Fruit fly (Drosophila melanogaster) whole organism, embryonic: ENCODE measurements around the gene Bet5.
A peak's percentile ranks its signal among the peaks of the same experiment; 100 is the strongest.

Source experiments
- Asciz ChIP-seq: fragments of 200-800 bp; sonication (Bioruptor generic); optimal IDR thresholded peaks from 2 replicates; lab custom pipeline; 2017; ENCODE audit warnings: missing biosample characterization, mild to moderate bottlenecking, missing genetic modification characterization, missing genetic modification reagents
- CG10147 ChIP-seq: fragments of 200-800 bp; sonication (Bioruptor generic); optimal IDR thresholded peaks from 2 replicates; lab custom pipeline; 2019; ENCODE audit warnings: missing biosample characterization, mild to moderate bottlenecking, missing genetic modification characterization, moderate library complexity
- CG10274 ChIP-seq: fragments of 200-800 bp; sonication (Bioruptor generic); optimal IDR thresholded peaks from 3 replicates; lab custom pipeline; 2017; ENCODE audit warnings: missing biosample characterization, mild to moderate bottlenecking, missing genetic modification characterization
- CG10366 ChIP-seq: fragments of 200-800 bp; sonication (Bioruptor generic); IDR thresholded peaks from 2 replicates; pipeline ENCODE4 v1.3.6; 2022; ENCODE audit warnings: missing biosample characterization, missing genetic modification characterization
- CG11398 ChIP-seq: fragments of 200-800 bp; sonication (Bioruptor generic); optimal IDR thresholded peaks from 2 replicates; lab custom pipeline; 2016; ENCODE audit warnings: missing biosample characterization, missing genetic modification characterization
- CG11504 ChIP-seq: fragments of 200-800 bp; sonication (Bioruptor generic); optimal IDR thresholded peaks from 3 replicates; lab custom pipeline; 2019; ENCODE audit warnings: missing biosample characterization, mild to moderate bottlenecking, missing genetic modification characterization, moderate library complexity
- CG12104 ChIP-seq: fragments of 200-800 bp; sonication (Bioruptor generic); optimal IDR thresholded peaks from 3 replicates; lab custom pipeline; 2016; ENCODE audit warnings: missing biosample characterization, missing genetic modification characterization
- CG13424 ChIP-seq: fragments of 200-800 bp; sonication (Bioruptor generic); optimal IDR thresholded peaks from 2 replicates; lab custom pipeline; 2019; ENCODE audit warnings: missing biosample characterization, mild to moderate bottlenecking, missing genetic modification characterization, moderate library complexity
- CG14441 ChIP-seq: fragments of 200-800 bp; sonication (Bioruptor generic); IDR thresholded peaks from 2 replicates; pipeline ENCODE4 v1.3.6; 2022; ENCODE audit warnings: missing biosample characterization, missing genetic modification characterization
- CG1529 ChIP-seq: fragments of 200-800 bp; sonication (Bioruptor generic); optimal IDR thresholded peaks from 3 replicates; lab custom pipeline; 2018; ENCODE audit warnings: missing biosample characterization, missing genetic modification characterization
- CG17328 ChIP-seq: fragments of 200-800 bp; sonication (Bioruptor generic); IDR thresholded peaks from 2 replicates; pipeline ENCODE4 v1.3.6; 2022; ENCODE audit warnings: missing biosample characterization, missing genetic modification characterization
- CG18262 ChIP-seq: fragments of 200-800 bp; optimal IDR thresholded peaks from 3 replicates; lab custom pipeline; 2019; ENCODE audit warnings: missing biosample characterization, mild to moderate bottlenecking, missing genetic modification characterization, moderate library complexity
- CG18476 ChIP-seq: fragments of 200-800 bp; sonication (Bioruptor generic); optimal IDR thresholded peaks from 2 replicates; lab custom pipeline; 2016; ENCODE audit warnings: missing biosample characterization, mild to moderate bottlenecking, missing genetic modification characterization
- CG18619 ChIP-seq: fragments of 200-800 bp; sonication (Bioruptor generic); optimal IDR thresholded peaks from 3 replicates; lab custom pipeline; 2017; ENCODE audit warnings: missing biosample characterization, mild to moderate bottlenecking, missing genetic modification characterization
- CG18764 ChIP-seq: fragments of 200-800 bp; sonication (Bioruptor generic); optimal IDR thresholded peaks from 3 replicates; lab custom pipeline; 2016; ENCODE audit warnings: missing biosample characterization, missing genetic modification characterization
- CG2202 ChIP-seq: fragments of 200-800 bp; sonication (Bioruptor generic); optimal IDR thresholded peaks from 2 replicates; lab custom pipeline; 2018; ENCODE audit warnings: missing biosample characterization, mild to moderate bottlenecking, missing genetic modification characterization
- CG34224 ChIP-seq: fragments of 200-800 bp; sonication (Bioruptor generic); IDR thresholded peaks from 3 replicates; pipeline ENCODE4 v1.3.6; 2022; ENCODE audit warnings: missing biosample characterization, missing genetic modification characterization; ENCODE audit not compliant: partially characterized antibody
- CG34422 ChIP-seq: fragments of 200-800 bp; sonication (Bioruptor generic); IDR thresholded peaks from 3 replicates; pipeline ENCODE4 v1.3.6; 2022; ENCODE audit warnings: missing biosample characterization, missing genetic modification characterization
- CG3838 ChIP-seq: fragments of 200-800 bp; sonication (Bioruptor generic); optimal IDR thresholded peaks from 3 replicates; lab custom pipeline; 2016; ENCODE audit warnings: missing biosample characterization, missing genetic modification characterization
- CG4424 ChIP-seq: fragments of 200-800 bp; sonication (Bioruptor generic); optimal IDR thresholded peaks from 3 replicates; lab custom pipeline; 2016; ENCODE audit warnings: missing biosample characterization, missing genetic modification characterization
- CG8281 ChIP-seq: fragments of 200-800 bp; sonication (Bioruptor generic); optimal IDR thresholded peaks from 2 replicates; lab custom pipeline; 2018; ENCODE audit warnings: missing biosample characterization, mild to moderate bottlenecking, missing genetic modification characterization, moderate library complexity
- CkIIα-i1 ChIP-seq: fragments of 200-800 bp; sonication (Bioruptor generic); IDR thresholded peaks from 2 replicates; pipeline ENCODE4 v1.3.6; 2022; ENCODE audit warnings: missing biosample characterization, missing genetic modification characterization
- CoRest ChIP-seq: fragments of 200-800 bp; sonication (Bioruptor generic); optimal IDR thresholded peaks from 3 replicates; lab custom pipeline; 2018; ENCODE audit warnings: missing biosample characterization, mild to moderate bottlenecking, missing genetic modification characterization, moderate library complexity
- D19A ChIP-seq: fragments of 200-800 bp; optimal IDR thresholded peaks from 3 replicates; lab custom pipeline; 2019; ENCODE audit warnings: missing biosample characterization, mild to moderate bottlenecking, missing genetic modification characterization, moderate library complexity
- D19B ChIP-seq: fragments of 200-800 bp; sonication (Bioruptor generic); optimal IDR thresholded peaks from 2 replicates; lab custom pipeline; 2017; ENCODE audit warnings: missing biosample characterization, mild to moderate bottlenecking, missing genetic modification characterization
- Dbx ChIP-seq: fragments of 200-800 bp; sonication (Bioruptor generic); IDR thresholded peaks from 3 replicates; pipeline ENCODE4 v1.3.6; 2022; ENCODE audit warnings: missing biosample characterization, missing genetic modification characterization
- Doc2 ChIP-seq: fragments of 200-800 bp; sonication (Bioruptor generic); IDR thresholded peaks from 2 replicates; pipeline ENCODE4 v1.3.6; 2022; ENCODE audit warnings: missing biosample characterization, missing genetic modification characterization
- Doc3 ChIP-seq: fragments of 200-800 bp; sonication (Bioruptor generic); IDR thresholded peaks from 3 replicates; pipeline ENCODE4 v1.3.6; 2022; ENCODE audit warnings: missing biosample characterization, missing genetic modification characterization; ENCODE audit not compliant: partially characterized antibody
- HLHmδ ChIP-seq: fragments of 200-800 bp; sonication (Bioruptor generic); optimal IDR thresholded peaks from 2 replicates; lab custom pipeline; 2018; ENCODE audit warnings: missing biosample characterization, mild to moderate bottlenecking, missing genetic modification characterization, moderate library complexity
- HmgD ChIP-seq: fragments of 200-800 bp; sonication (Bioruptor generic); optimal IDR thresholded peaks from 3 replicates; lab custom pipeline; 2016; ENCODE audit warnings: missing biosample characterization, missing genetic modification characterization
- Med ChIP-seq: fragments of 200-800 bp; sonication (Bioruptor generic); peaks from one replicate; lab custom pipeline; 2016; ENCODE audit warnings: missing biosample characterization, missing genetic modification characterization, mild to moderate bottlenecking, inconsistent platforms, moderate library complexity
- Side ChIP-seq: fragments of 200-800 bp; sonication (Bioruptor generic); optimal IDR thresholded peaks from 2 replicates; lab custom pipeline; 2016; ENCODE audit warnings: missing biosample characterization, missing genetic modification characterization
- Six4 ChIP-seq: fragments of 200-800 bp; sonication (Bioruptor generic); optimal IDR thresholded peaks from 2 replicates; lab custom pipeline; 2016; ENCODE audit warnings: missing biosample characterization, missing genetic modification characterization
- al ChIP-seq: fragments of 200-800 bp; sonication (Bioruptor generic); IDR thresholded peaks from 2 replicates; pipeline ENCODE4 v1.3.6; 2022; ENCODE audit warnings: missing biosample characterization, missing genetic modification characterization
- aop ChIP-seq: fragments of 200-800 bp; sonication (Bioruptor generic); IDR thresholded peaks from 2 replicates; pipeline ENCODE4 v1.3.6; 2022; ENCODE audit warnings: missing biosample characterization, missing genetic modification characterization
- ato ChIP-seq: fragments of 200-800 bp; sonication (Bioruptor generic); IDR thresholded peaks from 2 replicates; pipeline ENCODE4 v1.3.6; 2022; ENCODE audit warnings: missing biosample characterization, missing genetic modification characterization; ENCODE audit not compliant: partially characterized antibody
- bigmax ChIP-seq: fragments of 200-800 bp; sonication (Bioruptor generic); optimal IDR thresholded peaks from 2 replicates; lab custom pipeline; 2018; ENCODE audit warnings: missing biosample characterization, mild to moderate bottlenecking, missing genetic modification characterization
- dan ChIP-seq: fragments of 200-800 bp; sonication (Bioruptor generic); IDR thresholded peaks from 2 replicates; pipeline ENCODE4 v1.3.6; 2022; ENCODE audit warnings: missing biosample characterization, missing genetic modification characterization
- dm ChIP-seq: fragments of 200-800 bp; sonication (Bioruptor generic); optimal IDR thresholded peaks from 3 replicates; lab custom pipeline; 2016; ENCODE audit warnings: missing biosample characterization, missing genetic modification characterization
- eve ChIP-seq, 2 experiments: fragments of >200 bp; optimal IDR thresholded peaks; 2 replicates each; lab custom pipeline; 2017; ENCODE audit warnings: missing biosample characterization in 2 of 2, missing genetic modification characterization in 2 of 2
- fd3F ChIP-seq: fragments of 200-800 bp; sonication (Bioruptor generic); optimal IDR thresholded peaks from 2 replicates; lab custom pipeline; 2018; ENCODE audit warnings: missing biosample characterization, mild to moderate bottlenecking, missing genetic modification characterization, moderate library complexity
- fd96Cb ChIP-seq: fragments of 200-800 bp; sonication (Bioruptor generic); optimal IDR thresholded peaks from 2 replicates; lab custom pipeline; 2018; ENCODE audit warnings: missing biosample characterization, mild to moderate bottlenecking, missing genetic modification characterization, moderate library complexity
- her ChIP-seq: fragments of 200-800 bp; sonication (Bioruptor generic); optimal IDR thresholded peaks from 2 replicates; lab custom pipeline; 2016; ENCODE audit warnings: missing biosample characterization, missing genetic modification characterization
- nau ChIP-seq: fragments of 200-800 bp; sonication (Bioruptor generic); optimal IDR thresholded peaks from 3 replicates; lab custom pipeline; 2017; ENCODE audit warnings: missing biosample characterization, mild to moderate bottlenecking, missing genetic modification characterization, missing genetic modification reagents
- odd ChIP-seq: fragments of 200-800 bp; sonication (Bioruptor generic); optimal IDR thresholded peaks from 2 replicates; lab custom pipeline; 2017; ENCODE audit warnings: missing biosample characterization, mild to moderate bottlenecking, missing genetic modification characterization
- phol ChIP-seq: fragments of 200-800 bp; sonication (Bioruptor generic); optimal IDR thresholded peaks from 3 replicates; lab custom pipeline; 2018; ENCODE audit warnings: missing biosample characterization, mild to moderate bottlenecking, missing genetic modification characterization, moderate library complexity
- ro ChIP-seq: fragments of 200-800 bp; sonication (Bioruptor generic); IDR thresholded peaks from 2 replicates; pipeline ENCODE4 v1.3.6; 2022; ENCODE audit warnings: missing biosample characterization, missing genetic modification characterization
- so ChIP-seq: fragments of 200-800 bp; sonication (Bioruptor generic); IDR thresholded peaks from 3 replicates; pipeline ENCODE4 v1.3.6; 2022; ENCODE audit warnings: missing biosample characterization, missing genetic modification characterization
- zf30C ChIP-seq: fragments of 200-800 bp; sonication (Bioruptor generic); optimal IDR thresholded peaks from 3 replicates; lab custom pipeline; 2018; ENCODE audit warnings: missing biosample characterization, mild to moderate bottlenecking, missing genetic modification characterization

Gene Bet5

DNA sequence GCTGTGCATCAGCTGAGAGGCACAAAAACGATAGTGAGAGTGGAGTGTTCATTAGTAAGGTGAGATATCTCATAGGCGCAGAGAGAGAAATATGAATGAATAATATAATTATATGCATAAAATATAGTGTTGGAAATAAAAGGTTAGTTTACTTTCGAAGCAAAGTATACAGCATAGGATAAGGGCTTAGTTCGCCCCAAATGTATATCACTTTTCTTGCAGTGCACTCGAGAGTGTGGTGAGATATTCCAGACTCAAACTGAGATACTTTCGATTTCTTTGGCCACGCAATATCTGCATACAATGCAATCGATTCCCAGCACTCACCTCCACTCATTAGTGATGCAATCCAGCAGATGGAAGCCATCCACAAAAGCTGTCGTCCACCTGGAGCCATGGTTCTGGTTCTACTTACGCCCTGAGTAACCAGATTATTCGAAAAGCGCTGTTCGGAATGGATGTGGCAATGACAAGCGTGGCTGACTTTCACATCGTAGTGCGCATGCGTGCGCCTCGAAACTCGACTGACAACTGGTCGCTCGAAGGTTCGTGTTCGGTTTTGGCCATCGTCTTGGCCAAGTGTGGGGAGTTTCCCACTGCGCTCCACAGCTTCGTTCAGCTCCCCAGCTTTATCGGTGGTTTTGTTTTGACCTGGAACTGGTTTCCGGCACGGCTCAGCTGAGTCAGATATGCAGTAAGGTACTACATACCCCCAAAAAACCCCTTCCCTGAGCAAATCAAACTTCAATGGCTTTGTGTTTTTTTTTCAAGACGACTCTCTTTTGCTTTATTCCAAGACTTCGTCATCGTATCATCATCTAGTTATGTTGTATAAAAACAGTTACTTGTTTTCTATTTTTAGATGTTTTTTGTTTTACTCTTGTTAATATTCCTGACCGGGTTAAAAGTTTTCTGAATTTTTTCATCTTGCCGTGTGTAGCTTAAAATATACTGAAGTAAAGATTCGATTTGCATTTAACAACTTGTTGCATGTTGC is 9.1 kb upstream of the Bet5 start, which contains the start of gene Rsod (continued):
- TF ChIP-seq CG18764 (no peak), bigmax (GFP tag; lab: Kevin White, UChicago) (no peak), fd96Cb (peak; percentile 64), Dbx (no peak), dan (GFP tag; lab: Robert Waterston, UW) (no peak), eve (GFP tag; optimal IDR thresholded peaks at IDR 0.05; lab: Kevin White, UChicago) (no peak), HmgD (no peak), phol (tag; lab: Kevin White, UChicago) (peak; percentile 56), zf30C (GFP tag; lab: Kevin White, UChicago) (no peak), CG2202 (tag; lab: Kevin White, UChicago) (peak; percentile 10), CG1529 (GFP tag; lab: Kevin White, UChicago) (peak; percentile 67), fd3F (GFP tag; lab: Kevin White, UChicago) (no peak), Doc2 (GFP tag; lab: Robert Waterston, UW) (no peak), CG34224 (GFP tag; lab: Robert Waterston, UW) (no peak), D19A (tag; lab: Kevin White, UChicago) (peak; percentile 94), CG10366 (GFP tag; lab: Robert Waterston, UW) (peak; percentile 79), CG18476 (GFP tag; lab: Kevin White, UChicago) (peak; percentile 24), CG13424 (tag; lab: Kevin White, UChicago) (peak; percentile 56), CoRest (tag; lab: Kevin White, UChicago) (peak; percentile 27), HLHmδ (no peak), aop (GFP tag; lab: Robert Waterston, UW) (peak; percentile 45; the same call in 1 of the 2 replicates), ro (GFP tag; lab: Robert Waterston, UW) (peak; percentile 42; the same call in 1 of the 2 replicates), CG4424 (GFP tag; lab: Kevin White, UChicago) (no peak), nau (GFP tag; lab: Kevin White, UChicago) (no peak), CG12104 (GFP tag; lab: Kevin White, UChicago) (peak; percentile 28), Doc3 (GFP tag; lab: Robert Waterston, UW) (no peak), CG10274 (no peak), CG10147 (GFP tag; lab: Kevin White, UChicago) (no peak), ato (GFP tag; lab: Robert Waterston, UW) (no peak), CkIIα-i1 (GFP tag; lab: Robert Waterston, UW) (no peak), Side (GFP tag; lab: Kevin White, UChicago) (no peak), CG8281 (tag; lab: Kevin White, UChicago) (no peak), CG11398 (no peak), Six4 (GFP tag; lab: Kevin White, UChicago) (peak; percentile 23), her (no peak), CG18262 (tag; lab: Kevin White, UChicago) (peak; percentile 68), so (peak; percentile 84; the same call in 2 of the 3 replicates), CG17328 (GFP tag; lab: Robert Waterston, UW) (peak; percentile 78), Asciz (GFP tag; lab: Kevin White, UChicago) (peak; percentile 59), CG34422 (GFP tag; lab: Robert Waterston, UW) (peak; percentile 71), CG11504 (tag; lab: Kevin White, UChicago) (peak; percentile 68), Med (GFP tag; lab: Kevin White, UChicago) (peak; percentile 68), dm (GFP tag; lab: Kevin White, UChicago) (no peak), CG18619 (no peak), odd (GFP tag; lab: Kevin White, UChicago) (no peak), al (GFP tag; lab: Robert Waterston, UW) (peak; percentile 41), CG3838 (GFP tag; lab: Kevin White, UChicago) (no peak), D19B (GFP tag; lab: Kevin White, UChicago) (no peak), CG14441 (GFP tag; lab: Robert Waterston, UW) (peak; percentile 69)
